Worm (Caenorhabditis elegans): Measurements from ENCODE around the gene mpst-4.
A peak's percentile ranks its signal among the peaks of the same experiment; 100 is the strongest.

The mpst-4 gene

ce11 chrII:4888527-4889487 is 25.6 kb upstream of the mpst-4 start, which contains the start of gene pgm-1:
pgm-1 (plus strand) TSS chrII:4889437.
- TF ChIP-seq lsy-2 (tag; optimal IDR thresholded peaks at IDR 0.05) (peak in 1 of 2 experiments; percentile 23), sma-9 (GFP tag; optimal IDR thresholded peaks at IDR 0.05) (peak; percentile 45), sma-9 (tag; optimal IDR thresholded peaks at IDR 0.05) (no peak), nhr-129 (tag; optimal IDR thresholded peaks at IDR 0.05) (peak; percentile 33), mab-5 (tag; optimal IDR thresholded peaks at IDR 0.05) (no peak), egl-27 (tag; optimal IDR thresholded peaks at IDR 0.05) (no peak), Y55F3AM.14 (GFP tag; optimal IDR thresholded peaks at IDR 0.05) (no peak), lin-11 (tag; optimal IDR thresholded peaks at IDR 0.05) (no peak), F13H6.1 (tag; optimal IDR thresholded peaks at IDR 0.05) (peak; percentile 52), unc-55 (GFP tag; optimal IDR thresholded peaks at IDR 0.05) (peak; percentile 9), ama-1 (optimal IDR thresholded peaks at IDR 0.05) (peak; percentile 50), crh-2 (tag; optimal IDR thresholded peaks at IDR 0.05) (peak; percentile 53), C34F6.9 (tag; optimal IDR thresholded peaks at IDR 0.05) (peak; percentile 70), fos-1 (tag; optimal IDR thresholded peaks at IDR 0.05) (peak; percentile 15)

DNA sequence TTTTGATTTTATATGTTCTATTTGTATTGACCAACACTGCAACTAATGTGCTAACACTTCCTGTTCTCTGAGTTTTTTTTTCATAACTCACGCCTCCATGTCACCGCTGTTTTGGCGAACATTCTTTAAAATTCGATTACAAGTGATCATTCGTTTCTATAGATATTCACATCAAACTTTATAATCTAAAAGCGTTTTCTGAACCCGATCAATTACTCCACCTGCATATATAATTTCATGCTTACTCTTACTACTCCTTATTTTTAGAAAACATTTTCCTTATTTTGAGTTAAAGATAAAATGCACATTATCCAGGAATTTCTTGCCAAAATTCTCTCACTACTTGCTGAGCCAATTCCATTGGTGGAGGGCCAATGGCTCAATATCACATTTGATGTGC is 22.7 kb upstream of the mpst-4 start, which contains the start of gene R05F9.7:
TSS of gene R05F9.7 (plus strand) at position 301 of the 400 bp plus-strand sequence.
- no peak for TF ChIP-seq nhr-129 (tag; optimal IDR thresholded peaks at IDR 0.05)
- no peak for TF ChIP-seq nhr-10 (tag; optimal IDR thresholded peaks at IDR 0.05)
- TF ChIP-seq peb-1 (tag; optimal IDR thresholded peaks at IDR 0.05): no peak
- TF ChIP-seq mbf-1 (tag; optimal IDR thresholded peaks at IDR 0.05): no peak
- TF ChIP-seq dmd-4 (tag; optimal IDR thresholded peaks at IDR 0.05): no peak
- TF ChIP-seq elt-3 (tag; optimal IDR thresholded peaks at IDR 0.05): no peak
- TF ChIP-seq ama-1 (optimal IDR thresholded peaks at IDR 0.05): no peak
- TF ChIP-seq nhr-21 (tag; optimal IDR thresholded peaks at IDR 0.05): no peak

DNA sequence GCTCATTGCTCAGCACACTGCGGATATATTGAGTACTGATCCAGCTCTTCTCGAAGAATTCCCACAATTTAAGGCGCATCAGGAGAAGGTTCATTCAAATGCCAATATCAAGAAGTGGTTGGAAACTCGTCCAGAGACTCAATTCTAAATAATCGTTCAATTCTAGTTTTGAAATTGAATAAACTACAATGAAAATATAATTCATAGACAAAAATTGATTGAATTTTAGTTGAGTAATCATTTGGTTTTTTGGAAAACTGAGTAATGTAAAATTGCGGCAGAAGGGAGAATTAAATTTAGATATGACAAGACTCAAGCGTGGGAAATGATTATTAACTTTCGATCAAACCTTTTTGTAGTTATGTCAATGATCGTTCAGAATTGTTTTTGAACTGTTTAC is 21.1 kb upstream of the mpst-4 start:
- TF ChIP-seq ama-1 (optimal IDR thresholded peaks at IDR 0.05) (no peak), ZK546.5 (tag; optimal IDR thresholded peaks at IDR 0.05) (no peak), lsy-2 (tag; optimal IDR thresholded peaks at IDR 0.05) (no peak), skn-1 (tag; optimal IDR thresholded peaks at IDR 0.05) (no peak), snpc-4 (tag; optimal IDR thresholded peaks at IDR 0.05) (no peak), nhr-23 (tag; optimal IDR thresholded peaks at IDR 0.05) (no peak), sem-4 (tag; optimal IDR thresholded peaks at IDR 0.05) (no peak), ztf-4 (tag; optimal IDR thresholded peaks at IDR 0.05) (no peak), ceh-16 (tag; optimal IDR thresholded peaks at IDR 0.05) (no peak), Y55F3AM.14 (GFP tag; optimal IDR thresholded peaks at IDR 0.05) (no peak), ztf-1 (GFP tag; conservative IDR thresholded peaks at IDR 0.05) (no peak), peb-1 (tag; optimal IDR thresholded peaks at IDR 0.05) (no peak), aly-2 (tag; optimal IDR thresholded peaks at IDR 0.05) (no peak), fos-1 (tag; optimal IDR thresholded peaks at IDR 0.05) (no peak), mbf-1 (tag; optimal IDR thresholded peaks at IDR 0.05) (no peak), nhr-6 (tag; optimal IDR thresholded peaks at IDR 0.05) (no peak), nhr-21 (tag; optimal IDR thresholded peaks at IDR 0.05) (no peak), zag-1 (tag; optimal IDR thresholded peaks at IDR 0.05) (no peak), nhr-237 (tag; optimal IDR thresholded peaks at IDR 0.05) (no peak), F13H6.1 (tag; optimal IDR thresholded peaks at IDR 0.05) (no peak)

DNA sequence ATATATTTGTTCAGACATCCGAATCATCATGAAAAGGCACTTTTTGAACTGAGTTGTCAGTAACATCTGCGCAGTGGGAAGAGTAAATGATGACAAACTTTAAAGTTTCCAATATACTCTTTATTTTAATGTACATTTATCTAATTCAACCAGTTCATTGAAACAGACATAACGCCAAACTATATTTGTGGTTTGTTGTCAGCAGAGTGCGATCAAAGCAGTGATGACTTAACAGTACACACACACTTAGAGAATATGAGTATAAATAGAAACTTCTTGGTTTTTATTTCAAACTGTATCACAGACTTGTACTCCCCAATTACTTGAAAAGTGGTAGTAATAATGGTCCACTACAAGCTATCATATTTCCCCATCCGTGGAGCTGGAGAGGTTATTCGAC is 20.2 kb upstream of the mpst-4 start, which contains the start of gene gst-8:
TSS of gene gst-8 (plus strand) at position 301 of the 400 bp plus-strand sequence.
- peak; percentile 56 for TF ChIP-seq skn-1 (tag; optimal IDR thresholded peaks at IDR 0.05)
- TF ChIP-seq egl-27 (tag; optimal IDR thresholded peaks at IDR 0.05): no peak

DNA sequence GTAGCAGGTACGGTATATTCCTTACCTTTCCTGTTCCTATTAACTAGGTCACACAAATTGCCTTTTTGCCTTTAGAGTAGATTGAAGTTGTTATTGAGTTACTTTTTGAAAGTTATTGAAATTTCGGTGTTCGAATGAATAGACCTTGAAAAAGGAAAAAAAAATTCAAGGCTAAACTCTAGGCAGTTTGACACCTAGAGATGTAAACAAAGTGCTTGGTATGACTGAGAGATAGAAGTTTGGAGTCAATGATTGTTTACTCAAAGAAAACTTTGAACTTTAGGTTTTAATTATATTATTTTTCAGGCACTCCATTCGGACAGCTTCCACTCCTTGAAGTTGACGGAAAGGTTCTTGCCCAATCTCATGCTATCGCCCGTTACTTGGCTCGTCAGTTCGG is 19.2 kb upstream of the mpst-4 start:
- TF ChIP-seq nhr-10 (tag; optimal IDR thresholded peaks at IDR 0.05) (no peak), nhr-21 (tag; optimal IDR thresholded peaks at IDR 0.05) (no peak), nhr-25 (tag; optimal IDR thresholded peaks at IDR 0.05) (peak; percentile 38), sem-4 (tag; optimal IDR thresholded peaks at IDR 0.05) (no peak), unc-62 (GFP tag; optimal IDR thresholded peaks at IDR 0.05) (no peak), nhr-23 (tag; optimal IDR thresholded peaks at IDR 0.05) (no peak), elt-1 (tag; optimal IDR thresholded peaks at IDR 0.05) (no peak), lin-39 (tag; optimal IDR thresholded peaks at IDR 0.05) (no peak), Y55F3AM.14 (GFP tag; optimal IDR thresholded peaks at IDR 0.05) (no peak), crh-2 (tag; optimal IDR thresholded peaks at IDR 0.05) (peak; percentile 1)

All from whole organism, L2 larva.